Worm (Caenorhabditis elegans): ENCODE results near the gene Y53F4B.7.
A peak's percentile ranks its signal among the peaks of the same experiment; 100 is the strongest.

Gene Y53F4B.7

ce11 chrII:15010366-15011235 is 17.9 kb downstream of the Y53F4B.7 start, which contains the start of the genes Y53F4B.9 and Y53F4B.11:
TSS of gene Y53F4B.9 (minus strand) at chrII:15010416.
TSS of gene Y53F4B.11 (plus strand) at chrII:15010748.
- TF ChIP-seq elt-3 (tag; optimal IDR thresholded peaks at IDR 0.05) (no peak), mab-5 (tag; optimal IDR thresholded peaks at IDR 0.05) (peak; percentile 67), peb-1 (tag; optimal IDR thresholded peaks at IDR 0.05) (no peak), C34F6.9 (tag; optimal IDR thresholded peaks at IDR 0.05) (peak; percentile 83), blmp-1 (tag; optimal IDR thresholded peaks at IDR 0.05; ENCODE audit: insufficient read depth) (peak; percentile 48), nhr-21 (tag; optimal IDR thresholded peaks at IDR 0.05) (peak; percentile 58), nhr-129 (tag; optimal IDR thresholded peaks at IDR 0.05) (peak; percentile 83), unc-55 (GFP tag; optimal IDR thresholded peaks at IDR 0.05) (peak; percentile 95), lin-11 (tag; optimal IDR thresholded peaks at IDR 0.05) (peak; percentile 30), ztf-1 (GFP tag; conservative IDR thresholded peaks at IDR 0.05) (no peak), sem-4 (tag; optimal IDR thresholded peaks at IDR 0.05) (no peak), alr-1 (tag; optimal IDR thresholded peaks at IDR 0.05) (no peak), mdl-1 (tag; optimal IDR thresholded peaks at IDR 0.05) (no peak), nhr-237 (tag; optimal IDR thresholded peaks at IDR 0.05) (no peak), nhr-6 (tag; optimal IDR thresholded peaks at IDR 0.05) (no peak), unc-39 (tag; optimal IDR thresholded peaks at IDR 0.05) (no peak), gmeb-1 (tag; optimal IDR thresholded peaks at IDR 0.05) (peak; percentile 100), R02D3.7 (tag; optimal IDR thresholded peaks at IDR 0.05) (no peak), dmd-4 (tag; optimal IDR thresholded peaks at IDR 0.05) (no peak), ZK546.5 (tag; optimal IDR thresholded peaks at IDR 0.05) (peak; percentile 17), ztf-4 (tag; optimal IDR thresholded peaks at IDR 0.05) (no peak), lin-13 (GFP tag; optimal IDR thresholded peaks at IDR 0.05) (peak; percentile 84), skn-1 (tag; optimal IDR thresholded peaks at IDR 0.05) (no peak), Y55F3AM.14 (GFP tag; optimal IDR thresholded peaks at IDR 0.05) (no peak), lsy-2 (tag; optimal IDR thresholded peaks at IDR 0.05) (peak; percentile 78 to 87), fos-1 (tag; optimal IDR thresholded peaks at IDR 0.05) (peak; percentile 57), lin-39 (tag; optimal IDR thresholded peaks at IDR 0.05) (no peak), nhr-11 (tag; optimal IDR thresholded peaks at IDR 0.05) (no peak), sma-3 (GFP tag; optimal IDR thresholded peaks at IDR 0.05) (peak; percentile 68), nhr-77 (tag; optimal IDR thresholded peaks at IDR 0.05) (peak; percentile 40), mbf-1 (tag; optimal IDR thresholded peaks at IDR 0.05) (no peak), sma-9 (GFP tag; optimal IDR thresholded peaks at IDR 0.05) (peak; percentile 50), sma-9 (tag; optimal IDR thresholded peaks at IDR 0.05) (no peak), ceh-82 (tag; optimal IDR thresholded peaks at IDR 0.05) (peak; percentile 13), elt-1 (tag; optimal IDR thresholded peaks at IDR 0.05) (no peak), ceh-16 (tag; optimal IDR thresholded peaks at IDR 0.05) (no peak), ama-1 (optimal IDR thresholded peaks at IDR 0.05) (no peak), aly-2 (tag; optimal IDR thresholded peaks at IDR 0.05) (no peak), F13H6.1 (tag; optimal IDR thresholded peaks at IDR 0.05) (peak; percentile 62), nhr-23 (tag; optimal IDR thresholded peaks at IDR 0.05) (no peak), snpc-4 (tag; optimal IDR thresholded peaks at IDR 0.05) (peak; percentile 88), nhr-12 (tag; optimal IDR thresholded peaks at IDR 0.05) (no peak), nhr-10 (tag; optimal IDR thresholded peaks at IDR 0.05) (no peak), crh-2 (tag; optimal IDR thresholded peaks at IDR 0.05) (peak; percentile 82), nhr-25 (tag; optimal IDR thresholded peaks at IDR 0.05) (peak; percentile 76), zag-1 (tag; optimal IDR thresholded peaks at IDR 0.05) (peak; percentile 7), ztf-11 (tag; optimal IDR thresholded peaks at IDR 0.05) (no peak), egl-27 (tag; optimal IDR thresholded peaks at IDR 0.05) (no peak), unc-62 (GFP tag; optimal IDR thresholded peaks at IDR 0.05) (no peak)
